Worm (Caenorhabditis elegans) whole organism, L1 larva: ENCODE results near the gene frh-1.

Source experiments
- C04F5.9 ChIP-seq: sonication (generic microtip); optimal IDR thresholded peaks from 2 replicates; lab custom pipeline; 2016; ENCODE audit warnings: missing genetic modification characterization, missing compliant biosample characterization
- F16B12.6 ChIP-seq: fragments of 150-350 bp; optimal IDR thresholded peaks from 2 replicates; lab custom pipeline; 2014; ENCODE audit warnings: missing biosample characterization, missing genetic modification characterization
- Y116A8C.19 ChIP-seq: sonication (generic microtip); optimal IDR thresholded peaks from 2 replicates; lab custom pipeline; 2016; ENCODE audit warnings: missing compliant biosample characterization, missing genetic modification characterization, borderline replicate concordance
- alr-1 ChIP-seq: fragments of 200-800 bp; sonication (Bioruptor generic); optimal IDR thresholded peaks from 2 replicates; lab custom pipeline; 2018; ENCODE audit warnings: borderline replicate concordance, mild to moderate bottlenecking, missing genetic modification characterization, missing compliant biosample characterization
- aly-2 ChIP-seq: fragments of 150-350 bp; optimal IDR thresholded peaks from 2 replicates; lab custom pipeline; 2014; ENCODE audit warnings: missing biosample characterization, missing genetic modification characterization
- blmp-1 ChIP-seq: fragments of 150-350 bp; optimal IDR thresholded peaks from 2 replicates; lab custom pipeline; 2014; ENCODE audit warnings: missing biosample characterization, missing genetic modification characterization
- ceh-8 ChIP-seq: fragments of 200-800 bp; sonication (Bioruptor generic); optimal IDR thresholded peaks from 2 replicates; lab custom pipeline; 2018; ENCODE audit warnings: mild to moderate bottlenecking, missing genetic modification characterization, moderate library complexity, missing compliant biosample characterization
- ceh-88 ChIP-seq: fragments of 200-800 bp; sonication (Bioruptor generic); IDR thresholded peaks from 2 replicates; pipeline ENCODE4 v1.3.6; 2022; ENCODE audit warnings: missing genetic modification characterization, missing compliant biosample characterization
- ceh-90 ChIP-seq: sonication (generic microtip); optimal IDR thresholded peaks from 2 replicates; lab custom pipeline; 2016; ENCODE audit warnings: missing genetic modification characterization, missing compliant biosample characterization
- dsc-1 ChIP-seq: sonication (generic microtip); optimal IDR thresholded peaks from 2 replicates; lab custom pipeline; 2016; ENCODE audit warnings: mild to moderate bottlenecking, missing genetic modification characterization, missing compliant biosample characterization
- efl-3 ChIP-seq: fragments of 200-800 bp; sonication (Bioruptor generic); optimal IDR thresholded peaks from 2 replicates; lab custom pipeline; 2018; ENCODE audit warnings: mild to moderate bottlenecking, missing genetic modification characterization, missing compliant biosample characterization
- egl-13 ChIP-seq: sonication (generic microtip); optimal IDR thresholded peaks from 2 replicates; lab custom pipeline; 2016; ENCODE audit warnings: missing genotype, missing genetic modification reagents, missing genetic modification characterization, missing compliant biosample characterization
- egl-27 ChIP-seq, 2 experiments: fragments of 150-350 bp in 1 of 2; sonication (generic microtip); optimal IDR thresholded peaks; 3 replicates each; lab custom pipeline; 2017 to 2018; ENCODE audit warnings: missing biosample characterization in 2 of 2, missing genetic modification characterization in 2 of 2, missing genetic modification reagents in 2 of 2
- elt-2 ChIP-seq: sonication (generic microtip); optimal IDR thresholded peaks from 2 replicates; lab custom pipeline; 2016; ENCODE audit warnings: missing genetic modification characterization, mild to moderate bottlenecking, inconsistent platforms, missing compliant biosample characterization, missing genetic modification reagents
- ets-5 ChIP-seq: fragments of 200-800 bp; sonication (Bioruptor generic); IDR thresholded peaks from 2 replicates; pipeline ENCODE4 v1.3.6; 2022; ENCODE audit warnings: missing genetic modification characterization, missing compliant biosample characterization
- fkh-10 ChIP-seq: sonication (generic microtip); optimal IDR thresholded peaks from 2 replicates; lab custom pipeline; 2017; ENCODE audit warnings: missing biosample characterization, missing genetic modification reagents, missing genetic modification characterization
- fos-1 ChIP-seq: fragments of 150-350 bp; optimal IDR thresholded peaks from 2 replicates; lab custom pipeline; 2014; ENCODE audit warnings: missing biosample characterization, missing genetic modification characterization
- grh-1 ChIP-seq: fragments of 200-800 bp; sonication (Bioruptor generic); IDR thresholded peaks from 2 replicates; pipeline ENCODE4 v1.3.6; 2022; ENCODE audit warnings: missing genetic modification reagents, missing genetic modification characterization, missing compliant biosample characterization
- hlh-17 ChIP-seq: fragments of 200-800 bp; sonication (Bioruptor generic); optimal IDR thresholded peaks from 2 replicates; lab custom pipeline; 2018; ENCODE audit warnings: missing genetic modification characterization, mild to moderate bottlenecking, missing compliant biosample characterization, moderate library complexity, borderline replicate concordance
- irx-1 ChIP-seq: sonication (generic microtip); optimal IDR thresholded peaks from 2 replicates; lab custom pipeline; 2016; ENCODE audit warnings: missing genetic modification characterization, missing compliant biosample characterization
- jun-1 ChIP-seq: fragments of 150-350 bp; optimal IDR thresholded peaks from 2 replicates; lab custom pipeline; 2014; ENCODE audit warnings: missing biosample characterization, missing genetic modification reagents, missing genetic modification characterization
- lin-14 ChIP-seq: fragments of 200-800 bp; sonication (Bioruptor generic); optimal IDR thresholded peaks from 2 replicates; lab custom pipeline; 2018; ENCODE audit warnings: mild to moderate bottlenecking, missing genetic modification characterization, moderate library complexity, missing compliant biosample characterization
- lir-3 ChIP-seq: sonication (generic microtip); optimal IDR thresholded peaks from 2 replicates; lab custom pipeline; 2016; ENCODE audit warnings: mild to moderate bottlenecking, missing genetic modification characterization, moderate library complexity, missing compliant biosample characterization; ENCODE audit not compliant: poor library complexity
- lsy-2 ChIP-seq, 2 experiments: fragments of 150-350 bp; optimal IDR thresholded peaks; 2 replicates each; lab custom pipeline; 2014; ENCODE audit warnings: missing biosample characterization in 2 of 2, missing genetic modification characterization in 2 of 2
- mdl-1 ChIP-seq, 2 experiments: fragments of 150-350 bp; optimal IDR thresholded peaks; 2 replicates each; lab custom pipeline; 2014 to 2017; ENCODE audit warnings: missing biosample characterization in 2 of 2, missing genetic modification characterization in 2 of 2, inconsistent platforms in 1 of 2
- nhr-19 ChIP-seq: fragments of 200-800 bp; sonication (Bioruptor generic); conservative IDR thresholded peaks from 2 replicates; pipeline ENCODE4 v1.3.6; 2022; ENCODE audit warnings: missing genetic modification characterization, missing compliant biosample characterization
- nhr-20 ChIP-seq: sonication (generic microtip); optimal IDR thresholded peaks from 2 replicates; lab custom pipeline; 2016; ENCODE audit warnings: mild to moderate bottlenecking, missing genetic modification characterization, missing compliant biosample characterization
- nhr-28 ChIP-seq: fragments of 150-350 bp; optimal IDR thresholded peaks from 2 replicates; lab custom pipeline; 2014; ENCODE audit warnings: missing biosample characterization, missing genetic modification characterization
- nhr-71 ChIP-seq: sonication (generic microtip); optimal IDR thresholded peaks from 2 replicates; lab custom pipeline; 2016; ENCODE audit warnings: mild to moderate bottlenecking, missing genetic modification characterization, moderate library complexity, missing compliant biosample characterization
- nhr-84 ChIP-seq: sonication (generic microtip); optimal IDR thresholded peaks from 2 replicates; lab custom pipeline; 2017; ENCODE audit warnings: missing biosample characterization, missing genetic modification characterization
- nhr-85 ChIP-seq: sonication (generic microtip); peaks from one replicate; lab custom pipeline; 2016; ENCODE audit warnings: missing genetic modification characterization, inconsistent platforms, missing compliant biosample characterization
- nhr-90 ChIP-seq: sonication (generic microtip); optimal IDR thresholded peaks from 2 replicates; lab custom pipeline; 2016; ENCODE audit warnings: mild to moderate bottlenecking, missing genetic modification characterization, missing compliant biosample characterization; ENCODE audit not compliant: poor library complexity
- pag-3 ChIP-seq: sonication (generic microtip); optimal IDR thresholded peaks from 2 replicates; lab custom pipeline; 2017; ENCODE audit warnings: missing genetic modification characterization, mild to moderate bottlenecking, missing compliant biosample characterization, antibody characterized with exemption, borderline replicate concordance; ENCODE audit not compliant: insufficient read depth
- pax-3 ChIP-seq: fragments of 200-800 bp; sonication (Bioruptor generic); optimal IDR thresholded peaks from 2 replicates; lab custom pipeline; 2018; ENCODE audit warnings: mild to moderate bottlenecking, missing genetic modification characterization, moderate library complexity, missing compliant biosample characterization
- pqm-1 ChIP-seq: sonication (generic microtip); optimal IDR thresholded peaks from 3 replicates; lab custom pipeline; 2017; ENCODE audit warnings: missing biosample characterization, missing genetic modification characterization
- snpc-4 ChIP-seq: fragments of 150-350 bp; optimal IDR thresholded peaks from 2 replicates; lab custom pipeline; 2014; ENCODE audit warnings: missing biosample characterization, missing genetic modification characterization
- snu-23 ChIP-seq: sonication (generic microtip); optimal IDR thresholded peaks from 2 replicates; lab custom pipeline; 2016; ENCODE audit warnings: missing genetic modification characterization, missing compliant biosample characterization
- sox-4 ChIP-seq: sonication (generic microtip); optimal IDR thresholded peaks from 2 replicates; lab custom pipeline; 2016; ENCODE audit warnings: missing genetic modification characterization, missing compliant biosample characterization
- sptf-1 ChIP-seq: fragments of 150-350 bp; optimal IDR thresholded peaks from 2 replicates; lab custom pipeline; 2014; ENCODE audit warnings: missing biosample characterization, missing genetic modification characterization
- tlp-1 ChIP-seq: fragments of 150-350 bp; optimal IDR thresholded peaks from 2 replicates; lab custom pipeline; 2014; ENCODE audit warnings: missing biosample characterization, missing genetic modification characterization
- unc-130 ChIP-seq: fragments of 150-350 bp; optimal IDR thresholded peaks from 2 replicates; lab custom pipeline; 2017; ENCODE audit warnings: missing biosample characterization, missing genetic modification characterization, inconsistent platforms
- unc-62 ChIP-seq: fragments of 150-350 bp; optimal IDR thresholded peaks from 2 replicates; lab custom pipeline; 2014; ENCODE audit warnings: missing biosample characterization, missing genetic modification reagents, missing genetic modification characterization
- unc-86 ChIP-seq: sonication (generic microtip); optimal IDR thresholded peaks from 2 replicates; lab custom pipeline; 2016; ENCODE audit warnings: missing genetic modification characterization, missing compliant biosample characterization
- xbp-1 ChIP-seq: sonication (generic microtip); optimal IDR thresholded peaks from 2 replicates; lab custom pipeline; 2016; ENCODE audit warnings: missing genetic modification characterization, missing compliant biosample characterization
- zag-1 ChIP-seq: fragments of 150-350 bp; optimal IDR thresholded peaks from 2 replicates; lab custom pipeline; 2014; ENCODE audit warnings: missing biosample characterization, missing genetic modification characterization
- zip-4 ChIP-seq: fragments of 200-800 bp; sonication (Bioruptor generic); optimal IDR thresholded peaks from 2 replicates; lab custom pipeline; 2018; ENCODE audit warnings: mild to moderate bottlenecking, missing genetic modification characterization, moderate library complexity, missing compliant biosample characterization

frh-1 gene

ce11 chrII:5917010-5917472, at the start of gene frh-1:
TSS of gene frh-1 (plus strand) at chrII:5917422.
- no peak for TF ChIP-seq egl-27 (tag; optimal IDR thresholded peaks at IDR 0.05; lab: Kevin White, UChicago)
- no peak for TF ChIP-seq ets-5
- TF ChIP-seq F16B12.6 (tag; lab: Kevin White, UChicago), result no peak
- no peak for TF ChIP-seq egl-13 (tag; lab: Kevin White, UChicago)
- TF ChIP-seq fos-1 (tag; lab: Kevin White, UChicago), result no peak
- TF ChIP-seq dsc-1 (tag; lab: Kevin White, UChicago), result no peak
- no peak for TF ChIP-seq aly-2 (tag; lab: Kevin White, UChicago)
- no peak for TF ChIP-seq sptf-1 (tag; lab: Kevin White, UChicago)
- TF ChIP-seq pqm-1 (tag; lab: Kevin White, UChicago), result no peak
- TF ChIP-seq nhr-84 (tag; lab: Kevin White, UChicago), result no peak
- no peak for TF ChIP-seq fkh-10

- TF ChIP-seq sptf-1 (tag; lab: Kevin White, UChicago) (no peak), dsc-1 (tag; lab: Kevin White, UChicago) (peak; percentile 48), lin-14 (peak; percentile 48), nhr-19 (GFP tag; lab: Robert Waterston, UW) (no peak), nhr-85 (tag; lab: Kevin White, UChicago) (peak; percentile 39), lsy-2 (tag; optimal IDR thresholded peaks at IDR 0.05; lab: Kevin White, UChicago) (peak in 1 of 2 experiments; percentile 15)
Observed at ce11 chrII:5871508-5871907, 45.7 kb upstream of the frh-1 start.

ce11 chrII:5872414-5872813, 44.8 kb upstream of the frh-1 start:
- TF ChIP-seq elt-2 (peak; percentile 51), Y116A8C.19 (tag; lab: Kevin White, UChicago) (no peak)

ce11 chrII:5873564-5874070, 43.6 kb upstream of the frh-1 start, which contains the start of gene tex-2:
TSS of gene tex-2 (minus strand) at chrII:5873614.
- TF ChIP-seq unc-130 (tag; lab: Kevin White, UChicago) (no peak), zip-4 (no peak), zag-1 (tag; lab: Kevin White, UChicago) (no peak), nhr-90 (tag; lab: Kevin White, UChicago) (no peak), snu-23 (GFP tag; lab: Kevin White, UChicago) (peak; percentile 22), Y116A8C.19 (tag; lab: Kevin White, UChicago) (no peak), nhr-71 (peak; percentile 31), sptf-1 (tag; lab: Kevin White, UChicago) (no peak), nhr-28 (tag; lab: Kevin White, UChicago) (no peak), fos-1 (tag; lab: Kevin White, UChicago) (no peak), sox-4 (tag; lab: Kevin White, UChicago) (no peak), C04F5.9 (no peak), ceh-90 (no peak), xbp-1 (tag; lab: Kevin White, UChicago) (peak; percentile 19), ceh-88 (GFP tag; lab: Robert Waterston, UW) (no peak), blmp-1 (tag; lab: Kevin White, UChicago) (no peak), snpc-4 (tag; lab: Kevin White, UChicago) (no peak), hlh-17 (GFP tag; lab: Kevin White, UChicago) (no peak), ceh-8 (no peak), tlp-1 (tag; lab: Kevin White, UChicago) (no peak), irx-1 (no peak), jun-1 (tag; lab: Kevin White, UChicago) (peak; percentile 27), lir-3 (tag; lab: Kevin White, UChicago) (no peak), nhr-20 (tag; lab: Kevin White, UChicago) (peak; percentile 41), unc-86 (tag; lab: Kevin White, UChicago) (peak; percentile 4), pag-3 (tag; lab: Kevin White, UChicago) (no peak), grh-1 (GFP tag; lab: Robert Waterston, UW) (no peak), pax-3 (tag; lab: Kevin White, UChicago) (no peak), alr-1 (tag; lab: Kevin White, UChicago) (no peak), efl-3 (GFP tag; lab: Kevin White, UChicago) (no peak), mdl-1 (tag; optimal IDR thresholded peaks at IDR 0.05; lab: Kevin White, UChicago) (no peak), unc-62 (GFP tag; lab: Kevin White, UChicago) (no peak)
